Fruit fly (Drosophila melanogaster): ENCODE measurements around the gene CG32365.

Gene CG32365

DNA sequence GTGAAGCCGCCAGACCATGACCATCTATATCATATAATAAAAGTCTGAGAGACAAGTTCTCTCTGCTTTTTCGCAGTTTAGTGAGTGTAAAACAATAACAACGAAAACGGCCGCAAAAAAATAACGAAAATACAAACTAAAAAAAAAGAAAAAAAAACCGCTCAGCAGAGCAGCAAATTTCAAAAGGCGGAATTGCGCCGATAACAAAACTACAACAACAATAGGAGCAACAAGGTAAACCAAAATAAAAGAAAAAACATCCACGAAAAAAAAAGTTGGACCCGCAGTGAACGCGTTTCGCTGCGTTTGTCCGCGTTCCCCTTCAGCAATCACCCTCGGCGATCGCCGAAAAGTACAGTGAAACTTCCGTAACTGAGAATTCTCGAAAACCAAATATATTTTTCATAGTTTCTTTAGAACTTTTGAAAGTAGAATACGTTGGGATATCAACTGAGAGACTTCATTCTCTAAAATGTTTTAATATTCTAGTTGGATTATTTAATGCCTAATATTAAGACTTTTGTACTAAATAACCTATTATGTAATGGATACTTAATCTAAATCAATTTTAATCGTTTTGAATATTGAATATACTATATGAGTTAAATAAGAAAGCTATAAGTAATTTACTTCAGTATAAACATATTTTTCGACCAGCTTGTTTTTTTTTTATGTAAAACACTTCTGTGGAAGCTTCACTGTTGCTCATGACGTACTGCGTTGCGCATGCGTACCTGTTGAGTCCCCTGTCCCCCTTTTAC lies 6.9 kb downstream of the CG32365 start (continued):
- TF ChIP-seq CG11762 (GFP tag; optimal IDR thresholded peaks at IDR 0.05; ENCODE audit: insufficient read depth) (peak; percentile 50), CG6792 (GFP tag; optimal IDR thresholded peaks at IDR 0.05) (peak; percentile 67), topi (GFP tag; optimal IDR thresholded peaks at IDR 0.05) (peak; percentile 63), Eip75B (GFP tag; optimal IDR thresholded peaks at IDR 0.05) (peak; percentile 65), CG6854 (GFP tag; optimal IDR thresholded peaks at IDR 0.05) (peak; percentile 56), net (GFP tag; optimal IDR thresholded peaks at IDR 0.05) (peak; percentile 62), pdm3 (GFP tag; optimal IDR thresholded peaks at IDR 0.05) (peak; percentile 75), esn (GFP tag; optimal IDR thresholded peaks at IDR 0.05) (peak; percentile 87), achi (GFP tag; optimal IDR thresholded peaks at IDR 0.05) (peak; percentile 71), Smox (GFP tag; optimal IDR thresholded peaks at IDR 0.05) (peak; percentile 77), svp (GFP tag) (peak; percentile 84), CG16779 (tag; optimal IDR thresholded peaks at IDR 0.05) (peak; percentile 36), Lpt (GFP tag; optimal IDR thresholded peaks at IDR 0.05) (peak; percentile 52), Sox102F (GFP tag; optimal IDR thresholded peaks at IDR 0.05) (peak; percentile 59), Met (GFP tag; optimal IDR thresholded peaks at IDR 0.05) (peak; percentile 82), CG6808 (GFP tag; optimal IDR thresholded peaks at IDR 0.05) (peak; percentile 66), CG6163 (GFP tag; IDR thresholded peaks at IDR 0.05) (no peak; the same call in 2 of the 3 replicates), Ets96B (tag; optimal IDR thresholded peaks at IDR 0.05) (peak; percentile 46), dsx (GFP tag; optimal IDR thresholded peaks at IDR 0.05; ENCODE audit: poor library complexity, severe bottlenecking) (peak; percentile 48), Eip93F (GFP tag; optimal IDR thresholded peaks at IDR 0.05) (no peak), Sox14 (GFP tag; optimal IDR thresholded peaks at IDR 0.05) (peak; percentile 49), Eip78C (GFP tag) (peak; percentile 87), OdsH (GFP tag; optimal IDR thresholded peaks at IDR 0.05) (peak; percentile 61), Hr38 (GFP tag; optimal IDR thresholded peaks at IDR 0.05) (no peak), Blimp-1 (GFP tag; optimal IDR thresholded peaks at IDR 0.05) (peak; percentile 42), vri (GFP tag; optimal IDR thresholded peaks at IDR 0.05) (peak; percentile 27), CG1621 (tag; optimal IDR thresholded peaks at IDR 0.05) (no peak), CG10631 (GFP tag; optimal IDR thresholded peaks at IDR 0.05) (peak; percentile 64)

DNA sequence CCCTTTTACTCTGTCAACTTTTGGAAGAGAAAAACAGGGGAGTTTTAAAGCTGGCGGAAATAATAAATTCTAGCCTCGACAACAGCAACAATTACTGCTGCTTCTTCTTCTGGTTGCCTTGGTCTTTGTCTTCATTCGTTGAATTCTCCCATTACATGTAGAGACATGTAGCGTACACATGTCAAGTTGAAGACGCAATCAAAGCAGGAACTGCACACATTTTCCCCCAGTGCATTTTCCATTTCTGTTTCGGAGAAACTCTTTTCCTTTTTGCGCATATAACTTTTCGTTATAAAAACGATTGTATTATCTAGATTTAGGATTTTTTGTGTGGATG lies 7.5 kb downstream of the CG32365 start:
- no peak for TF ChIP-seq spab (GFP tag; optimal IDR thresholded peaks at IDR 0.05)
- TF ChIP-seq Eip78C (GFP tag), result peak; percentile 0

DNA sequence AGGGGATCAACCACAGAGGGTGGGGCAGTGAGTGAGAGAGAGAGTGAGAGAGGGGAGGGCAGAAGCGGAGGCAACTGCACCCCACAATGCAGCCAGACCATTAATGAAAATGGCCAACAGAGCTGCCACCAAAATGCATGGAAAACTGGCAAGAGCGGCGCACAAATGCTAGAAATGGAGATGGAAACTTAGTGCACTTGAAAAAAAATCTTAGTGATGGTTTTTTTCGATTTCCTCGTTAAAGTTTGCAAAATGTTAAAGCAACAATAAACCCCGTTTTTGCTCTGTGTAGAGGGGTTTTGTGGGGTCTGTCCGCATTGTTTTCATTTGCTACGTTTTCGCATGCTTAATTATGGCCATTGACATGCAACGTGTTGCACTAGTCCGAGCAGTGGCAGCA lies 8.6 kb downstream of the CG32365 start:
- TF ChIP-seq net (GFP tag; optimal IDR thresholded peaks at IDR 0.05) (peak; percentile 18), spab (GFP tag; optimal IDR thresholded peaks at IDR 0.05) (no peak), Ets96B (tag; optimal IDR thresholded peaks at IDR 0.05) (no peak), Met (GFP tag; optimal IDR thresholded peaks at IDR 0.05) (no peak), Gug (GFP tag; IDR thresholded peaks at IDR 0.05) (0 out of 2 replicates have a peak, but pooled peaks have one; percentile 19), Smox (GFP tag; optimal IDR thresholded peaks at IDR 0.05) (no peak), CG6163 (GFP tag; IDR thresholded peaks at IDR 0.05) (0 out of 3 replicates have a peak, but pooled peaks have one; percentile 38), Hr4 (GFP tag; optimal IDR thresholded peaks at IDR 0.05) (peak; percentile 71), pdm3 (GFP tag; optimal IDR thresholded peaks at IDR 0.05) (no peak), Eip75B (GFP tag; optimal IDR thresholded peaks at IDR 0.05) (no peak), lz (GFP tag; optimal IDR thresholded peaks at IDR 0.05) (no peak), dsx (GFP tag; optimal IDR thresholded peaks at IDR 0.05; ENCODE audit: poor library complexity, severe bottlenecking) (no peak), eg (GFP tag; IDR thresholded peaks at IDR 0.05) (peak; percentile 54; the same call in 2 of the 3 replicates), salr (GFP tag; optimal IDR thresholded peaks at IDR 0.05) (peak in 1 of 2 experiments; percentile 18), dac (GFP tag; optimal IDR thresholded peaks at IDR 0.05) (peak; percentile 26), fd59A (GFP tag; optimal IDR thresholded peaks at IDR 0.05) (no peak), CG3919 (GFP tag; optimal IDR thresholded peaks at IDR 0.05) (peak; percentile 24), vri (GFP tag; optimal IDR thresholded peaks at IDR 0.05) (no peak), Sox15 (GFP tag; optimal IDR thresholded peaks at IDR 0.05) (no peak), Lpt (GFP tag; optimal IDR thresholded peaks at IDR 0.05) (peak; percentile 31), CG6276 (GFP tag; optimal IDR thresholded peaks at IDR 0.05) (peak; percentile 51), CG32006 (GFP tag; optimal IDR thresholded peaks at IDR 0.05) (peak; percentile 65), topi (GFP tag; optimal IDR thresholded peaks at IDR 0.05) (no peak), achi (GFP tag; optimal IDR thresholded peaks at IDR 0.05) (peak; percentile 10), OdsH (GFP tag; optimal IDR thresholded peaks at IDR 0.05) (no peak), CG4318 (GFP tag; optimal IDR thresholded peaks at IDR 0.05) (peak; percentile 3), ss (GFP tag; optimal IDR thresholded peaks at IDR 0.05) (no peak), CG6808 (GFP tag; optimal IDR thresholded peaks at IDR 0.05) (no peak), esn (GFP tag; optimal IDR thresholded peaks at IDR 0.05) (no peak), Blimp-1 (GFP tag; optimal IDR thresholded peaks at IDR 0.05) (no peak), CG11294 (GFP tag; IDR thresholded peaks at IDR 0.05) (no peak; the same call in 1 of the 2 replicates), Ets21C (GFP tag; optimal IDR thresholded peaks at IDR 0.05) (no peak)
